Worm (Caenorhabditis elegans) whole organism, young adult: Measurements from ENCODE around the gene K09C6.2.

Source experiments
- F23B12.7 ChIP-seq: sonication (generic microtip); optimal IDR thresholded peaks from 2 replicates; lab custom pipeline; 2017; ENCODE audit warnings: missing genetic modification characterization, mild to moderate bottlenecking, missing compliant biosample characterization, antibody characterized with exemption, moderate library complexity; ENCODE audit not compliant: insufficient read depth
- ama-1 ChIP-seq, 3 experiments: fragments of 150-350 bp in 1 of 3; sonication (generic microtip) in 2 of 3; optimal IDR thresholded peaks; 2 replicates each; lab custom pipeline; 2014 to 2018; ENCODE audit warnings: missing biosample characterization in 2 of 3, missing genetic modification characterization in 2 of 3, missing genetic modification reagents in 2 of 3
- ceh-58 ChIP-seq: fragments of 200-800 bp; sonication (Bioruptor generic); IDR thresholded peaks from 2 replicates; pipeline ENCODE4 v1.3.6; 2022; ENCODE audit warnings: missing genetic modification characterization, missing compliant biosample characterization
- him-1 ChIP-seq: sonication (generic microtip); optimal IDR thresholded peaks from 2 replicates; lab custom pipeline; 2016; ENCODE audit warnings: missing genotype, missing genetic modification reagents, missing genetic modification characterization, missing compliant biosample characterization
- lin-26 ChIP-seq: fragments of 200-800 bp; sonication (Bioruptor generic); IDR thresholded peaks from 2 replicates; pipeline ENCODE4 v1.3.6; 2022; ENCODE audit warnings: missing genetic modification reagents, missing genetic modification characterization, missing compliant biosample characterization
- lir-1 ChIP-seq: fragments of 200-800 bp; sonication (Bioruptor generic); conservative IDR thresholded peaks from 2 replicates; pipeline ENCODE4 v1.3.6; 2022; ENCODE audit warnings: missing genetic modification reagents, missing genetic modification characterization, missing compliant biosample characterization
- madf-10 ChIP-seq: sonication (generic microtip); optimal IDR thresholded peaks from 2 replicates; lab custom pipeline; 2016; ENCODE audit warnings: mild to moderate bottlenecking, missing genetic modification characterization, missing compliant biosample characterization
- sea-2 ChIP-seq: fragments of 200-800 bp; sonication (Bioruptor generic); IDR thresholded peaks from 2 replicates; pipeline ENCODE4 v1.3.6; 2022; ENCODE audit warnings: missing genetic modification characterization, missing compliant biosample characterization
- snpc-4 ChIP-seq, 5 experiments: fragments of 150-350 bp in 1 of 5; sonication (generic microtip) in 4 of 5; optimal IDR thresholded peaks; 2 replicates each; lab custom pipeline; 2014 to 2018; ENCODE audit warnings: missing genetic modification characterization in 5 of 5, missing biosample characterization in 3 of 5, antibody characterized with exemption in 2 of 5, mild to moderate bottlenecking in 2 of 5, missing compliant biosample characterization in 2 of 5, missing genotype in 2 of 5, moderate library complexity in 2 of 5, missing genetic modification reagents in 1 of 5

- TF ChIP-seq him-1 (tag; lab: Kevin White, UChicago): no peak
- no peak for TF ChIP-seq lin-26
- no peak for TF ChIP-seq snpc-4 (GFP tag; optimal IDR thresholded peaks at IDR 0.05; lab: Kevin White, UChicago)
- TF ChIP-seq snpc-4 (tag; optimal IDR thresholded peaks at IDR 0.05; lab: Kevin White, UChicago): no peak
- no peak for TF ChIP-seq sea-2 (GFP tag; lab: Robert Waterston, UW)
- no peak for TF ChIP-seq F23B12.7 (tag; lab: Kevin White, UChicago)
- no peak for TF ChIP-seq madf-10 (tag; lab: Kevin White, UChicago)
- TF ChIP-seq ceh-58 (GFP tag; lab: Robert Waterston, UW): no peak
- TF ChIP-seq lir-1 (GFP tag; lab: Robert Waterston, UW): no peak
- TF ChIP-seq ama-1 (optimal IDR thresholded peaks at IDR 0.05; lab: Kevin White, UChicago): no peak
- TF ChIP-seq ama-1 (GFP tag; optimal IDR thresholded peaks at IDR 0.05; lab: Kevin White, UChicago): no peak
These were observed 33.8 kb downstream of the K09C6.2 start, which contains the start of gene srlf-21 for ce11 chrV:890423-890822.
